Fruit fly (Drosophila melanogaster) whole organism, larva: ENCODE results near the gene CG17672.
A peak's percentile ranks its signal among the peaks of the same experiment; 100 is the strongest.

Experiments
- noc ChIP-seq: fragments of 200-800 bp; sonication (Bioruptor generic); optimal IDR thresholded peaks from 3 replicates; lab custom pipeline; 2019; ENCODE audit warnings: missing biosample characterization, mild to moderate bottlenecking, missing genetic modification characterization, moderate library complexity

CG17672 gene

DNA sequence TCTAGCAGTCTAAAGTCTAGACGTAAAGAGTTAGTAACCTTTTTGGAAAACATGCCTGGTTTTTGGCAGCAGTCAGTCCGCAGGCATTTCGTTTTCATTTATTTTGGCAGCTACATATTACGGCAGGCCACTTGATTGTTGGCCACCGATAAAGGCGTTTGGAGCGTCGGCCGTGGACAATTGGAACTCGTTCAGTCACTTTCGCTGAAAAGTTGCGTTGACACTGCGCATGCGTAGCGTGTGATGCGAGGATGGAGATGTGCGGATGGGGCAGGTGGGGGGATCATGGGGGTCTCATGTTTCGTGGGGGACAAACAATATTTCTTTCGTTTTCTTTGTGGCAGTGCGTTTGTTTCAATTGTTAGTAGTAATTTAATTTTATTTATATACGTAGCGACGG, 1.9 kb upstream of the CG17672 start:
- no peak for TF ChIP-seq noc (tag; lab: Kevin White, UChicago)

DNA sequence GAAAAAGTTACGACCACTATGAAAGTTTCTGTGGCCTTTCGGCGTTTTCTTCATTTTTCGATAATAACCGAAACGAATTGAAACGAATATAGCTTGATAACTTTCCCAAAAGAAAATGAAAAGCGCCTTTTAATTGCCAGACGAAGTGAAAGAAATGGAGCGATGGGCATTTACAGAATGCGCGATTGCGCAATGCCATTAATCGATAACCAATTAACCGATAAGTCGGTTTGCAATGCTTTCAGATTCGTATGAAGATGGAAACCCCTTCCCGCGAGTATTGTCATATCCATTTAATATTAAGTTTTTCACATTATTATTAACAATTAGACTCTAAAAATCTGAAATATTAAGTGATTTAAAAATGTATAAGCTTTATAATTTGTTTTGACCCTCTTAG, 1.4 kb upstream of the CG17672 start:
- TF ChIP-seq noc (tag; lab: Kevin White, UChicago): no peak

DNA sequence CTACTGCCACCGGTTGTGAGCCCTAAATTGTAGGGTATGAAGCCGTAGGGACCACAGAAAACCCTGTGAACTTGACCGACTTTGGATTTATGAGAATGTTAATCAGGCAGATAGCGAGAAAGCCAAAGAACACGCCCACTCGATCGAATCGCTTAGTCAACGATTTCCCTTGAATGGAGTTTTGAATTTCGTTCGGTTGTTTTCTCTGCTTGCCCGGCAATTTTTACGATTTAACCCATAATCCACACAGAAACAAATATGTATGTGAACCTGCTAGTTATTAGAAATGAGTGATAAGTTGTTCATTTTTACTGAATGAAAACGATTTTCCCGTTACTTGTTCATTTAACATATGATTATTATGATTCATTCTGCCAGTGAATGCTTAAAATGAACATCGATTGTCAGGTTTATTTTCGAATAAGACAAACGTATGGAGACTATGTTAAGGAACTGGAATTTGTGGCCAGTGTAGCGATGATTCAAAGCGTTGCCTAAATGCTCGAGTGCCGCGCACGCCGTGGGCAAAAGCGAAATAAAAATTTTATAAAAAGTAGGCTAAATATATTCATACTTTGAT, 1.4 kb downstream of the CG17672 start:
- peak; percentile 11 for TF ChIP-seq noc (tag; lab: Kevin White, UChicago)

DNA sequence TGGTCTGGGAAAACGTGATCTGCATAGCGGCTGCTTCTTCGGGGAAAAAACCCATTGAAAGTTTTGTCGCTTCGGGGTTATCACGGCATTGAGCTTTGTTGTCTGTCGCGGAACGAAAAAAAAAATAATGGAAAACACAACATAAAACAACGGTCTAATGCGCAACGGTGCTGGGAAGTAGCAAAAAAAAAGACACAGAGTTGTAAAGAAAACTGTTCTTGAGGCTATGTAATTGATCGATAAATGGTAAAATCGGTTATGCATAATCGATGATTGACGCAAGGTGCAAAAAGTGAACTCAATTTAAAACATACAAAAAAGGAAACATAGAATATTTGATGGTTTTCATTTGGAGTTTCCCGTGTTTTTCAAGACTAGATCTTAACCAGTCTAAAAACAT, 2.6 kb downstream of the CG17672 start:
- TF ChIP-seq noc (tag; lab: Kevin White, UChicago): no peak

DNA sequence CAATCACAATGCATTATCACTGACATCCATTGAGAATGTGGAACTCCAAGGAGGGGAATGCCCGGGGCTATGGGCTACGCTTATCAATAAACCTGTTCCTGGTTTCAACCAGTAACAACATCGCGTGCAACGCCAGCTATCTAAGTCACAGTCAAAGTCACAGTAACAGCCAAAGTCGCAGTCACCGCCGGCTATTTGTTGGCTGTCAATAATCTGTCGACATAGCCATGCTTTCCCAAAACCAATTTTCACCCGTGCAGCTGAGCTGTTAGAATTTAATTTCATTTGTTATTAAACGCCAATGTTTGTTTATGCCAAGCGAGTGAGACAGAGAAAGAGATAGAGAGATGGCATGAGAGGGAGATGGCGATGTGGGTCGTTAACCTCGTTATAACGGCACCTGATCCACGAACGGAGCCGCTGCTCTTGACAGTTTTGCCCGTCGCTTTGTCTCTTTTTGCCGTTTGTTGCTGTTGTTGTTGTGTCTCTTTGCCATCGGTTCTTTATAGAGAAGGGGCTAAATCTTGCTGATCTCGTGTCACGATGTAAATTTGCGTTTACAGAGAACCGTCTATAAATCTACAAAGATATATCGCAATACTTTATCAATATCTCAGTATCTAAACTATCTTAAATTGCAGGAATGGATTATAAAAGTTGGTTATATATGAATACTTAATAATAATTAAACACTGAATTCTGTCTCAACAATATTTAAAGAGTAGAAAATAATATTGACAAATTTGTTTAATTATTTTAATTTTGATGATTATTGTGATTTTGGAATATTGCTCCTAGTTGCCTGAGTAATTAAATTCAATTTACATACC, 3.5 kb downstream of the CG17672 start:
- TF ChIP-seq noc (tag; lab: Kevin White, UChicago): no peak

DNA sequence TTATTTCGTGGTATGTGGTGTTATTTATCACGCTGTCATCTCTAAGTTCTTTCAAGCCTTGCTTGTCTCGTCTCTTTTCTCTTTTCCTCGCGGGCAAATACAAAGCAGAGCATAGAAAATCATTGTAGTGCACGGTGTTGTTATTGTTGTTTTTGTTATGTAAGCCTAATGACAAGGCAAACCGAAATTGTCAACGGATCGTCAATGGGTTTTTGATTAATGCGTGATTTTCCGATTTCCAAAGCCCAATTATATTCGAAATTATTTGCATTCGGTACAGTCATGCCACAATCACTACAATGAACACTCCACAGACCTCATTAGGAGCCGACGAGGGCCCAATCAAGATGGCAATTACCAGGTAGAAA, 4.1 kb downstream of the CG17672 start:
- TF ChIP-seq noc (tag; lab: Kevin White, UChicago): no peak

DNA sequence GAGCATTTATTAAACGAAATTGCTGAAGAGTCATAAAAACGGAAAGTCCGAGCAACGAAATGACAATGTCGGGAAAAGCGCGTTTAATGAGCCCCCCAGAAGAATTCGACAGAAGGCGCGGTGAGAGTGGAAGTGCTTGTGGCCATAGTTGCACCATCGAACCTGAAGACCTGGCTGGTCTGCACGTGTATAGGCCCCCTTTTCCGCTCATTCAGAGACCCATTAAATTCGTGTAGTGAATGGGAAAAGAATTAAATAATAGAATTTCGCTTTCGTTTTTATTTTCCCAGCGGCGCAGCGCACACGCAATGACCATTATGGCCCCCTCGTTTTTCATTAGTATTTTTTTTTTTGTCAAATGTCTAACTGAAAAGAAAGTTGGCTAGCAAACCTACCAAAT, 4.6 kb downstream of the CG17672 start:
- no peak for TF ChIP-seq noc (tag; lab: Kevin White, UChicago)

DNA sequence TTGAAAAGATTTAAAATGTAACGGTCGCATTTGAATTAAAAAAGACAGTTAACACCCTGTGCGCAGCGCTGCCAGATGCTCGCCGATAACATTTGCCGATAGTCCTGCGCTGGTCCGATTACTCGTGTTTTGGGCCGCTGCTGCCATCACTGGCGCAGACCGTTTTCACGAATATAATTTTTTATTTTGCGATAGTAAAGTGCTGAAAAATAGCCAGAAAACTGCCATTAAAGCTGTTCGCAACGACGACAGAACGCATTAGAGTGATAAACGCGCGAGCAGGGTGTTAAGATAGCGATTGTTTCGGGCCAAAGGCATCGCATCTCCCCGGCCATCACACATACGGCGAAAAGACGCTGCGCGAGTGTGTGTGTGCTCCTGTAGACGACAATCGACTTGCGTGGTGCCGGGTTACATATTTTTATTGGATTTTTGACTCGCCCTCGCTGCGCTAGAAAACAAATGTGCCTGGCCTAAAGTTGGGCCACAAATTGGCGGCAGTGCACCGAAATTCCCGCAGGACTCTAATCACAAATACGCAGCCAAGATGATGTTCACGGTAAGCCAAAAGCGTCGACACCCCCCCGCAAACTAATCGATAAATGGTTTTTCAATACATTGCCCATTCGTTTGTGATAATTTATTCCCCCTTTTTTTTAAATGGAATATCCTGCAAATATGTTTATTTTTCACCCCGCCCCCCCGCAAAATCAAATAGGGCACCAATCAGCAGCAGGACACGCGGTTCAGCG, 8.1 kb downstream of the CG17672 start, which contains the start of gene Srrm1:
Gene Srrm1 (plus strand): TSS at position 116 of the 752 bp plus-strand sequence.
- TF ChIP-seq noc (tag; lab: Kevin White, UChicago): no peak

DNA sequence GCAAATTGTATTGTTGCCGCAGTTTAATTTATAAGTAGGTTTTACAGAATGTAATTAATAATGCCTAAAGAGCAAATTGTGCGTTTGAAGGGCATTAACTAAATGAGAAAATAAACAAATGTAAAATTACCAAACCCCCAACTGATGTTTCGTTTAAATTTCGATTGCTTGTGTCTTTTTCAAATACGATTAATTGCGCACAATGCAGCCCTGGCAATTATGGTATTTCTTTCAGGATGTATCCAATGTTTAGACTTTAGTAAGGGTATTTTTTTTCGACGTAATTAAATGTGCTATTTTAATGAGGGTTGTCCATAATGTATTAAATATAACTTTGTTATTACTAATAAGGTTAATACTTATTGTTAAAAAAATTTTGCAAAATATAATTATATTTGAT, 12.1 kb downstream of the CG17672 start:
- no peak for TF ChIP-seq noc (tag; lab: Kevin White, UChicago)

DNA sequence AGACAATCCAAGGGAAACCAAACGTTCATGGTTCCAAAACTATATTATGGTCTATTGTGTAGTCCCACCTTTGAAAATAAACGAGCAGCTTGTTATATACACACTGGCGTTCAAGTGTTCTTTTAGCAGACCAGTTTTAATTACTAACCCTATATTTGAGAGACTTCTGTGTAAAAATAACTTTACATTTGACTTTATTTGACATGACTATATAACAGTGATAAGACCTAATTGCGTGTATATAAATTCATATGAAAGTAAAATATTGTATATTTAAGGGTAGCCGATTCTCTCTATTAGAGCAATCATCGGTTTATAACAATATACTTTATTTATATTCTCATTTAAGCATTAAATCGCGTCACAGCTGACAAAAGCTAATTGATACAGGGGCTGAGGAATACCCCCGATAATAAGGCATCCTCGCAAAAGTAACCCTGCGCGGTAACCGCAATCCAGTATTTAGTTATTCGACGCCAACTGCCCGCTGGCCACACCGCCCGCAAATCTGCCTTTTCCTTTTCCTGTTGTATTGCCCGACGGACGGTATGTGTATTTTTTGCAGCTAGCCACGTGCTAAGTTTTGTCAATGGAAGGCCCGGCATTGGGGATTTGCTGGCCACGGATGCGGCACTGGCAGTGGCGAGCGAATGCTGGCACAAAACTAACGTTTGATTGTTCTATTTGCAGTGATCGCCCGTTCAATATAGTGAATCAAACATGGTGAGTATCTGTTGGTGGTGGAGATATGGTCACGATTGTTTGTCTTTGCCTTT, 12.7 kb downstream of the CG17672 start, which contains the start of gene RpS4:
Gene RpS4 (plus strand): TSS at position 465 of the 776 bp plus-strand sequence.
- TF ChIP-seq noc (tag; lab: Kevin White, UChicago): peak; percentile 82

DNA sequence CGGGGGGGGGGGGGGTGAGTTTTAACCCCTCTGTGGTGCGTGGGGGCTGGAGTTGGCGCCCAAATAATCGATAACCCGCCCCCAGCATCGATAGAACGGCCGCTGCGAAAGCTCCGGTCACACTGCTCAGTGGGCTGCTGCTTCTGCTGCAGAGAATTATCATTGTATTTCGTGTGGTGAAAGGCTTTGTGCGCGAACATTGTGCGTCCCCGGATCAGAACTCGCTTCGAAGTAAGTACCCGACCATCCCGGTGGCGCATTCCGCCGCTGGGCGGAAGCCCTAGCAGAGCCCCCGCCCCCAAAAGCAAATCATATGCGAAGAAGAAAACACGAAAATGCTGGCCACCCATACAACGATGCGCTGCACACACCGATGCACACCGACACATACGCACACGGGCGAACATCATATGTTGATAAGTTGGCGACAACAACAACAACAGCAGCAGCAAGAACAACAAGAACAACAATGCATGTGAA, 15.6 kb downstream of the CG17672 start, which contains the start of gene Syx13:
Gene Syx13 (plus strand): TSS at position 100 of the 480 bp plus-strand sequence.
- TF ChIP-seq noc (tag; lab: Kevin White, UChicago): peak; percentile 59

DNA sequence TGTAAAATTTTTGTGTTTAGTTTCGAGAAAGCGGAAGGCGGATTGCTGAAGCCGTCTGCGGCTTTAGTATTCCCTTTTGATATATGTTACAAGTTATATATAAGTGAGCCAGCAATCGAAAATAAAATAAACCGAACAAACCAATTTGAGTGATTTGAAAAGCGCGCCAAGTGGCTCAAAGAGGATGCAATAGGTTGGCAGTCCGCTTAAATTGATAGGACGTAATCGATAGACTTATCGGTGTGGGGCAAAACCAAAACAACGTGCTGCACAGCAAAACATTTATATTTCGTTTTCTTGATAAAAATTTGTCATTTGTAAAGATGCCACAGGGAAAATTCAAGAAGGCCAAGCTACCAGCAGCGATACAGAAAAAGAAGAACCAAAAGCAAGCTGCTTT, 18.0 kb downstream of the CG17672 start, which contains the start of gene CG11279:
Gene CG11279 (plus strand): TSS at position 220 of the 400 bp plus-strand sequence.
- TF ChIP-seq noc (tag; lab: Kevin White, UChicago): no peak

DNA sequence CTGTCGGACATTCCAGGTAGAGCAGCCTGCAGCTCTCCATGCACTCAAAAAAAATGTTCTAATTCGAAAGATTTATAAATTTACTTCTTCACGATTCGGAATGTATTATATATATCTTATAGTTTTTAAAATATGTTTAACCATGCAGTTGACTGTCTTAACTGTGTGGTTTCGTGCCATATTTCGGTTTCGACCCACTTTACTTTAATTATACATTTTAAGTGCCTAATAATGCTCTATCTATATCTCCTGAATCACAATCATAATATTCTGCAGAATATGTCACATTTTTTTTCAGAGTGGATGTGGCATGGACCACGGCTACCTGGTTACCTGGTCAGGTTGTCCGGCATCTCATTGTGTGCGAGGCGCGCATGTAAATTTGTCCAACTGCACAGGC, 20.9 kb downstream of the CG17672 start:
- TF ChIP-seq noc (tag; lab: Kevin White, UChicago): no peak

DNA sequence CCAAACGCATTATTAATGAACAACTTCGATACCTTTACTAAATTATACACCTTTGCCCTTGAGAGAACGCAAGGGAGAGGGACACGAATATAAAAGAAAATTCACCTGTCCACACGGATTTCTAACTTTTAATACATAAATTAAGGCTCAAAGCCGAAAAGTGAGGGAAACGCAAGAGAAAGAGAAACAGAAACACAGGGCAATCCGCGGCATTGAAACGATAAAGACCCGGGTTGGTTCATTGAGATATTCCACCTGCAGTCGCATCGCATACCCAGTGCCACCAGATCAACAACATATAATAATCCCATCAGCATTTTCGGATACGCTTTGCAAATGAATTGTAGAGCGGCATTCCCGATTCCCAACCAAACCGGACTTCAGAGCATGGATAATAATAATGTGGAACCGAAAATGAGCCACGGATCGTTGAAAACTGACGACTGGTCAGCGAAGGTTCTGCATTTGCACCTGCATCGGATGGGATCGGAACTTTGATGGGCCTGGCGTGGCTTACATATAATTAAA, 22.0 kb downstream of the CG17672 start:
- no peak for TF ChIP-seq noc (tag; lab: Kevin White, UChicago)

DNA sequence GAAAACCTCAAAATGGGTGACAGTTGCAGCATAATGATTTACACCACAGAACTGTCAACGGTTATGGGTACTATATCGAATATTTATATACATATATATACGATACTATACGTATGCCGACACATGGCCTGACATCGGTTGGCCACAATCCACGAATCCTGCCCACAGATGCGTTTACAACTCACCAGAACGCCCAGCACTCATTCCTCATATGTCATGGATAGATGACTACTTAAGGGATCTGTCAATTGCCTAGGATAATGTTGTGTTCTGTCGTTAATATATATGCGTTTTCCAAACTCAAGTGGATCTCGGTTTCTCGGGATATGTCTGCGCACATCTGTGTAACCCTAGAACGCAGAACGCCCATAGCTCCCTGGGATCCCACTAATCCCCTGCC, 29.7 kb downstream of the CG17672 start:
- TF ChIP-seq noc (tag; lab: Kevin White, UChicago): no peak
